Worm (Caenorhabditis elegans): ENCODE data around the gene cpr-2.

The cpr-2 gene

DNA sequence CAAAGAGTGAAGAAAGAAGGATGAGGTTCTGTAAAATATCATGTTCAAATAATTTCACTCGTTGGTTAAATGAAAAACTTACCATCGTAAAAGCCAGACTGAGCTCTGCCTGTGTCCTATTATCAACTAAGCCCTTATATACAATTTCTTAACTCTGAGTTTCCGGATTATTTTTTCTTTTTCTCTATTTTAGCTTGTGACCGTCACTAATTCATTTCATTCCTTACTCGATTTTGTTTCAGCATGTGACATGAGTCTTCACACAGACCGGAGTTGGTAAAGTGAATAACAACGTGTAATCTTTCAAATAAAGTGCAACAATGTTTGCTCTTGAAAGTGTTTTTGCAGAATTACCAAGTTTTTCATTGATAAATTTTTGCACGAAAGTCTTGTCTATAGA is at the start of gene cpr-2:
TSS of gene cpr-2 (minus strand) at position 101 of the 400 bp plus-strand sequence.
- TF ChIP-seq nhr-76 (tag; optimal IDR thresholded peaks at IDR 0.05) (no peak), mep-1 (tag; optimal IDR thresholded peaks at IDR 0.05) (no peak), nhr-2 (tag; optimal IDR thresholded peaks at IDR 0.05) (no peak), tbx-8 (GFP tag; optimal IDR thresholded peaks at IDR 0.05) (no peak), flh-1 (GFP tag; optimal IDR thresholded peaks at IDR 0.05) (no peak), ham-2 (GFP tag; optimal IDR thresholded peaks at IDR 0.05) (no peak), cnd-1 (tag; optimal IDR thresholded peaks at IDR 0.05) (no peak), lsy-2 (tag; optimal IDR thresholded peaks at IDR 0.05) (no peak), blmp-1 (tag; optimal IDR thresholded peaks at IDR 0.05) (no peak), lin-13 (tag; optimal IDR thresholded peaks at IDR 0.05) (no peak), drap-1 (GFP tag; optimal IDR thresholded peaks at IDR 0.05) (no peak), unc-120 (tag; optimal IDR thresholded peaks at IDR 0.05; ENCODE audit: poor library complexity, severe bottlenecking) (no peak), zip-8 (tag; optimal IDR thresholded peaks at IDR 0.05) (no peak), sptf-1 (tag; optimal IDR thresholded peaks at IDR 0.05) (no peak), mls-2 (tag; optimal IDR thresholded peaks at IDR 0.05) (no peak), nhr-237 (tag; optimal IDR thresholded peaks at IDR 0.05) (no peak), mab-5 (tag; optimal IDR thresholded peaks at IDR 0.05) (no peak), unc-39 (tag; optimal IDR thresholded peaks at IDR 0.05) (no peak), ceh-83 (GFP tag; optimal IDR thresholded peaks at IDR 0.05) (no peak)

DNA sequence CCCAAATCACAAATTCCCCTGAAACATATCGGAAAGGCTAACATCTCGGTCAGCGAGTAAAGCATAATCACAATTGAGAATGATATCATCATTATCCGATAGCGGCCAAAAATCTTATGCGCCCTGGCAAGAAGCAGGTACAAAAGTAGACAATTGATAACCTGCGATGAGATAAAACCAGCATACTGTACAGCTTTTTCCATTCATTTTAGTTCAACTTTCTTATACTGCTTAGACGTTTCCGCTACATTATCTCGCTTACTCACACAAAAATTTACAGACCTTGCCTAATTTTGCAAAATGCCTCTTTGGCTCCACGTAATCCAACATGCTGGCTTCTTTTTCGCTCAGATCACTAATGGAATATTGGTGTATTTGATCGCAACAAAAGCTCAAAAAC is 49.1 kb upstream of the cpr-2 start, which contains the start of gene str-150:
TSS of gene str-150 (plus strand) at position 301 of the 400 bp plus-strand sequence.
- TF ChIP-seq ceh-83 (GFP tag; optimal IDR thresholded peaks at IDR 0.05) = no peak
- TF ChIP-seq cnd-1 (tag; optimal IDR thresholded peaks at IDR 0.05) = no peak
- no peak for TF ChIP-seq flh-1 (GFP tag; optimal IDR thresholded peaks at IDR 0.05)
- TF ChIP-seq mep-1 (tag; optimal IDR thresholded peaks at IDR 0.05) = no peak
- no peak for TF ChIP-seq ham-2 (GFP tag; optimal IDR thresholded peaks at IDR 0.05)
- no peak for TF ChIP-seq ceh-43 (GFP tag; optimal IDR thresholded peaks at IDR 0.05)
- no peak for TF ChIP-seq hlh-1 (tag; optimal IDR thresholded peaks at IDR 0.05)
- TF ChIP-seq unc-39 (tag; optimal IDR thresholded peaks at IDR 0.05) = no peak
- TF ChIP-seq tbx-8 (GFP tag; optimal IDR thresholded peaks at IDR 0.05) = no peak
- no peak for TF ChIP-seq ztf-11 (tag; optimal IDR thresholded peaks at IDR 0.05)

DNA sequence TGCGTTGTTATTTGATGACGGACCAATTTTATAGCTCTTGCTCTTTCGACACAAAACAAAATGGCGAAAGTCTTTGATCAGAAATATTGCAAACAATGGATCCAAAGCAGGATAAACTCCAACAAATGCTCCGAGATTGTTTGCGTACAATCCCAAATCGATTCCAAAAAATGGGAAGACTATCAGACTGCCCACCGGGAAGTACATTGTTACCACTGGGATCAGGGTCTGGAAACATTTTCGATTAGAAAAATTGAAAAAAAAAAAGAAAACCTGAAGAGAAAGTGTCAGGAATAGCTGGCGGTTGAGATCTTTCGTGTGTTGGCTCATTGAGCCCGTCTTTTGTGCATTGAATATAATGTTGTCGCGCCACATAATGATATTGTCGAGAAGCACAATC is 47.2 kb upstream of the cpr-2 start:
- TF ChIP-seq ztf-11 (tag; optimal IDR thresholded peaks at IDR 0.05) (no peak), lin-13 (tag; optimal IDR thresholded peaks at IDR 0.05) (no peak), flh-1 (GFP tag; optimal IDR thresholded peaks at IDR 0.05) (no peak), lsy-2 (tag; optimal IDR thresholded peaks at IDR 0.05) (no peak), ceh-39 (tag; optimal IDR thresholded peaks at IDR 0.05) (no peak), hlh-1 (tag; optimal IDR thresholded peaks at IDR 0.05) (no peak), nhr-76 (tag; optimal IDR thresholded peaks at IDR 0.05) (no peak), unc-39 (tag; optimal IDR thresholded peaks at IDR 0.05) (no peak), unc-62 (GFP tag; optimal IDR thresholded peaks at IDR 0.05) (no peak), nhr-28 (tag; optimal IDR thresholded peaks at IDR 0.05) (no peak), snpc-4 (tag; optimal IDR thresholded peaks at IDR 0.05) (no peak), sptf-1 (tag; optimal IDR thresholded peaks at IDR 0.05) (no peak)

DNA sequence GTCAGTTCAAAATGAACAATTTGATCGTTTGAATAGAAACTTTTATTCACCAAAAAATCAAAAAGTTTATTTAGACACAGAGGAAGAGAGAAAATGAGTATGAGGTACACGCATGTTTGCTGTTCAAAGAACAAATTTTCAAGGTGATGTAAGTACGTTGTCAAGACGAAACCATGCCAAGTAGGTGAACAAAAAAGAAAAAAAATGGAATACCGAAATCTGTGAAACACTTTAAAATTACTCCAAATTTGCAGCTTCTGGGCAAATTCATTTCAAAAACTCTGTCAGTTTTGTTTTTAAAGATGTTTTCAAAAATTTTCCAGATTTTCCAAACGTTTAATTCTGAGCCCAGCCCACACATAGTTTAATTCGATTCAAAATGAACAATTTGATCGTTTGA is 46.5 kb upstream of the cpr-2 start, which contains the start of gene nhr-271:
TSS of gene nhr-271 (minus strand) at position 101 of the 400 bp plus-strand sequence.
- TF ChIP-seq tbx-8 (GFP tag; optimal IDR thresholded peaks at IDR 0.05) (no peak), ceh-83 (GFP tag; optimal IDR thresholded peaks at IDR 0.05) (no peak), ceh-39 (tag; optimal IDR thresholded peaks at IDR 0.05) (no peak), sem-2 (GFP tag; optimal IDR thresholded peaks at IDR 0.05) (no peak), ztf-11 (tag; optimal IDR thresholded peaks at IDR 0.05) (no peak)

DNA sequence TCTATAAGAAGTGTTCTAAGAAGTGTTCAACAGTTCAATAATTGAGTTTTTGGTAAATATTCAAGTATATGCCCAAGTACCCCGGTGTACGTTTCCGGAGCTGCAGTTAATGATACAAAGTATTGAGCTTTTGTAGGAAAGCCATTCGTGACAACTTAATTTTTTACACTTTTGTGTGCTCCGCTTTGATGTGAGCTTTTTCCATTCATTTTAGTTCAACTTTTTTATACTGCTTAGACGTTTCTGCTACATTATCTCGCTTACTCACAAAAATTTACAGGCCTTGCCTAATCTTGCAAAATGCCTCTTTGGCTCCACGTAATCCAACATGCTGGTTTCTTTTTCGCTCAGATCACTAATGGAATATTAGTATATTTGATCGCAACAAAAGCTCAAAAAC is 42.0 kb upstream of the cpr-2 start, which contains the start of gene str-151:
TSS of gene str-151 (plus strand) at position 301 of the 400 bp plus-strand sequence.
- TF ChIP-seq nhr-2 (tag; optimal IDR thresholded peaks at IDR 0.05) (no peak), ceh-39 (tag; optimal IDR thresholded peaks at IDR 0.05) (no peak), mls-2 (tag; optimal IDR thresholded peaks at IDR 0.05) (no peak), zip-8 (tag; optimal IDR thresholded peaks at IDR 0.05) (no peak), hlh-1 (tag; optimal IDR thresholded peaks at IDR 0.05) (no peak), nhr-12 (tag; optimal IDR thresholded peaks at IDR 0.05) (no peak), cnd-1 (tag; optimal IDR thresholded peaks at IDR 0.05) (no peak)

DNA sequence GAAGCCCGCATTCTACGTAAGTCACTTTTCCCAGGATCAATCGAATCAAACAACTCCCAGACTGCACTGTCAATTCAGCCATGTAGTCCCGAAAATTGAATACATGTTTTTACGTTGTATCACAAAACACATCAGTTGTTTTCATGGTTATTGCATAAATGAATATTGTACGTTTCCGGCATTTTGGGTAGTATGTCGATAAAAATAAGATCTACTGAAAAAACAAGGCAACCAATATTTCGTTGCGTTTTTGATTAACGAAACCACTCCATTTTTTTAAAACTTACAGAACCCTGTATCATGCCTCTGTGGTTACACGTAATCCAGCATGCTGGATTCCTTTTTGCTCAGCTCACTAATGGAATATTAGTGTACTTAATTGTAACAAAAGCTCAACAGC is 39.3 kb upstream of the cpr-2 start, which contains the start of gene str-149:
TSS of gene str-149 (plus strand) at position 301 of the 400 bp plus-strand sequence.
- TF ChIP-seq blmp-1 (tag; optimal IDR thresholded peaks at IDR 0.05) = no peak
- TF ChIP-seq nhr-12 (tag; optimal IDR thresholded peaks at IDR 0.05) = no peak
- no peak for TF ChIP-seq hlh-1 (tag; optimal IDR thresholded peaks at IDR 0.05)
- TF ChIP-seq snpc-4 (tag; optimal IDR thresholded peaks at IDR 0.05) = no peak
- no peak for TF ChIP-seq zip-8 (tag; optimal IDR thresholded peaks at IDR 0.05)
- no peak for TF ChIP-seq drap-1 (GFP tag; optimal IDR thresholded peaks at IDR 0.05)
- TF ChIP-seq lin-32 (GFP tag; optimal IDR thresholded peaks at IDR 0.05) = no peak
- no peak for TF ChIP-seq nhr-237 (tag; optimal IDR thresholded peaks at IDR 0.05)
- no peak for TF ChIP-seq ztf-11 (tag; optimal IDR thresholded peaks at IDR 0.05)
- no peak for TF ChIP-seq cnd-1 (tag; optimal IDR thresholded peaks at IDR 0.05)
- no peak for TF ChIP-seq elt-3 (tag; optimal IDR thresholded peaks at IDR 0.05)
- no peak for TF ChIP-seq sem-2 (GFP tag; optimal IDR thresholded peaks at IDR 0.05)
- no peak for TF ChIP-seq mep-1 (tag; optimal IDR thresholded peaks at IDR 0.05)
- no peak for TF ChIP-seq ces-1 (GFP tag; optimal IDR thresholded peaks at IDR 0.05)
- no peak for TF ChIP-seq elt-1 (tag; optimal IDR thresholded peaks at IDR 0.05; ENCODE audit: borderline replicate concordance, insufficient read depth)
- no peak for TF ChIP-seq lsy-2 (tag; optimal IDR thresholded peaks at IDR 0.05)
